Worm (Caenorhabditis elegans): Measurements from ENCODE around the gene R05F9.7.
A peak's percentile ranks its signal among the peaks of the same experiment; 100 is the strongest.

Gene R05F9.7

ce11 chrII:4881727-4882126, 4.3 kb upstream of the R05F9.7 start, which contains the start of gene gst-7 (continued):
- TF ChIP-seq lin-35 (GFP tag; optimal IDR thresholded peaks at IDR 0.05), result peak in 1 of 2 experiments; percentile 68
- TF ChIP-seq nhr-19 (GFP tag; conservative IDR thresholded peaks at IDR 0.05), result 0 out of 2 replicates have a peak, but pooled peaks have one; percentile 8
- TF ChIP-seq swsn-7 (tag; optimal IDR thresholded peaks at IDR 0.05), result no peak
- no peak for TF ChIP-seq mep-1 (tag; optimal IDR thresholded peaks at IDR 0.05)
- no peak for TF ChIP-seq irx-1 (tag; optimal IDR thresholded peaks at IDR 0.05)
- TF ChIP-seq unc-130 (tag; optimal IDR thresholded peaks at IDR 0.05), result no peak
- peak in 2 of 6 experiments; percentile 9 to 17 for TF ChIP-seq elt-3 (tag; optimal IDR thresholded peaks at IDR 0.05)
- no peak for TF ChIP-seq Y116A8C.19 (tag; optimal IDR thresholded peaks at IDR 0.05; ENCODE audit: borderline replicate concordance)
- TF ChIP-seq lsy-2 (tag; optimal IDR thresholded peaks at IDR 0.05), result no peak

- TF ChIP-seq fkh-4 (tag; optimal IDR thresholded peaks at IDR 0.05; ENCODE audit: borderline replicate concordance) (no peak), nhr-20 (tag; optimal IDR thresholded peaks at IDR 0.05) (peak; percentile 39)
Observed at ce11 chrII:4882498-4882897, 3.6 kb upstream of the R05F9.7 start.

ce11 chrII:4883412-4883811, 2.7 kb upstream of the R05F9.7 start, which contains the start of gene gst-8:
TSS of gene gst-8 (plus strand) at chrII:4883712.
- TF ChIP-seq elt-2 (tag; optimal IDR thresholded peaks at IDR 0.05), result peak; percentile 10
- TF ChIP-seq ceh-82 (tag; optimal IDR thresholded peaks at IDR 0.05), result no peak

ce11 chrII:4884403-4884802, 1.7 kb upstream of the R05F9.7 start:
- TF ChIP-seq lir-3 (tag; optimal IDR thresholded peaks at IDR 0.05; ENCODE audit: poor library complexity) (no peak), efl-1 (optimal IDR thresholded peaks at IDR 0.05) (no peak), efl-1 (GFP tag; optimal IDR thresholded peaks at IDR 0.05 in 1 of 2) (peak in 1 of 2 experiments; percentile 52)

ce11 chrII:4888527-4889487, 2.7 kb downstream of the R05F9.7 start, which contains the start of gene pgm-1:
TSS of gene pgm-1 (plus strand) at chrII:4889437.
- TF ChIP-seq elt-3 (tag; optimal IDR thresholded peaks at IDR 0.05) (peak in 1 of 6 experiments; percentile 46), C16A3.4 (tag; optimal IDR thresholded peaks at IDR 0.05) (peak; percentile 7), aha-1 (tag; optimal IDR thresholded peaks at IDR 0.05) (no peak), ztf-11 (tag; optimal IDR thresholded peaks at IDR 0.05) (no peak), nhr-47 (tag; optimal IDR thresholded peaks at IDR 0.05) (no peak), dpl-1 (GFP tag; optimal IDR thresholded peaks at IDR 0.05) (peak in 2 of 3 experiments; percentile 16 to 38), nhr-71 (tag; optimal IDR thresholded peaks at IDR 0.05) (peak; percentile 70), snu-23 (GFP tag; optimal IDR thresholded peaks at IDR 0.05) (peak; percentile 45), lin-14 (GFP tag; optimal IDR thresholded peaks at IDR 0.05) (peak; percentile 90), nhr-237 (tag; optimal IDR thresholded peaks at IDR 0.05) (no peak), elt-2 (tag; optimal IDR thresholded peaks at IDR 0.05) (peak; percentile 45), lin-13 (GFP tag; optimal IDR thresholded peaks at IDR 0.05) (no peak), ceh-90 (tag; optimal IDR thresholded peaks at IDR 0.05) (no peak), mdl-1 (tag; optimal IDR thresholded peaks at IDR 0.05) (no peak), egl-27 (tag; optimal IDR thresholded peaks at IDR 0.05) (no peak), mep-1 (tag; optimal IDR thresholded peaks at IDR 0.05) (peak; percentile 27), efl-1 (optimal IDR thresholded peaks at IDR 0.05) (peak; percentile 26 to 35), efl-1 (GFP tag; optimal IDR thresholded peaks at IDR 0.05 in 1 of 2) (no peak), nhr-19 (GFP tag; conservative IDR thresholded peaks at IDR 0.05) (peak; percentile 26; the same call in 1 of the 2 replicates), nhr-20 (tag; optimal IDR thresholded peaks at IDR 0.05) (peak; percentile 42), xbp-1 (tag; optimal IDR thresholded peaks at IDR 0.05) (no peak), pag-3 (tag; optimal IDR thresholded peaks at IDR 0.05; ENCODE audit: borderline replicate concordance, insufficient read depth) (peak; percentile 41), lin-35 (GFP tag; optimal IDR thresholded peaks at IDR 0.05) (peak in 1 of 2 experiments; percentile 35), lin-39 (tag; optimal IDR thresholded peaks at IDR 0.05) (peak; percentile 9), C34B4.2 (tag; optimal IDR thresholded peaks at IDR 0.05) (no peak), nhr-85 (tag) (peak; percentile 6), lsy-2 (tag; optimal IDR thresholded peaks at IDR 0.05) (peak; percentile 7 to 51), ces-1 (GFP tag; optimal IDR thresholded peaks at IDR 0.05) (no peak), alr-1 (tag; optimal IDR thresholded peaks at IDR 0.05; ENCODE audit: borderline replicate concordance) (no peak), blmp-1 (tag; optimal IDR thresholded peaks at IDR 0.05) (peak; percentile 25), rnt-1 (tag; optimal IDR thresholded peaks at IDR 0.05) (peak; percentile 58), unc-130 (tag; optimal IDR thresholded peaks at IDR 0.05) (peak; percentile 14), swsn-7 (tag; optimal IDR thresholded peaks at IDR 0.05) (peak; percentile 7)

Data from whole organism, L1 larva.